Fruit fly (Drosophila melanogaster): ENCODE data around the gene Msp300.

Gene Msp300

dm6 chr2L:5088649-5089270, 11.9 kb upstream of the Msp300 start (continued):
- TF ChIP-seq CG17359 (tag; optimal IDR thresholded peaks at IDR 0.05), result no peak
- TF ChIP-seq Myb (GFP tag; optimal IDR thresholded peaks at IDR 0.05), result no peak
- 0 out of 4 replicates have a peak, but pooled peaks have one; percentile 41 for TF ChIP-seq Dll (GFP tag; IDR thresholded peaks at IDR 0.05; ENCODE audit: partially characterized antibody)
- no peak for TF ChIP-seq tgo (GFP tag; IDR thresholded peaks at IDR 0.05)
- no peak for TF ChIP-seq crc (GFP tag; optimal IDR thresholded peaks at IDR 0.05)
- no peak for TF ChIP-seq Lhr (GFP tag; optimal IDR thresholded peaks at IDR 0.05)
- peak; percentile 62; the same call in 1 of the 3 replicates for TF ChIP-seq hb (GFP tag; IDR thresholded peaks at IDR 0.05; ENCODE audit: partially characterized antibody)
- TF ChIP-seq CG6765 (GFP tag; optimal IDR thresholded peaks at IDR 0.05), result no peak
- TF ChIP-seq maf-S (GFP tag; optimal IDR thresholded peaks at IDR 0.05), result no peak
- TF ChIP-seq CrebB (tag; optimal IDR thresholded peaks at IDR 0.05), result no peak
- TF ChIP-seq CG1529 (GFP tag; optimal IDR thresholded peaks at IDR 0.05), result no peak
- no peak for TF ChIP-seq CG6813 (GFP tag; optimal IDR thresholded peaks at IDR 0.05)
- no peak for TF ChIP-seq CG1647 (GFP tag; optimal IDR thresholded peaks at IDR 0.05)
- 0 out of 4 replicates have a peak, but pooled peaks have one; percentile 37 for TF ChIP-seq chinmo (GFP tag; IDR thresholded peaks at IDR 0.05; ENCODE audit: partially characterized antibody)
- no peak for TF ChIP-seq nmo (GFP tag; optimal IDR thresholded peaks at IDR 0.05)
- TF ChIP-seq CG10274 (GFP tag; optimal IDR thresholded peaks at IDR 0.05), result no peak
- no peak for TF ChIP-seq CoRest (tag; optimal IDR thresholded peaks at IDR 0.05)
- no peak for TF ChIP-seq CG6254 (GFP tag; optimal IDR thresholded peaks at IDR 0.05)
- no peak for TF ChIP-seq fd96Cb (tag; optimal IDR thresholded peaks at IDR 0.05)
- no peak for TF ChIP-seq tll (GFP tag; optimal IDR thresholded peaks at IDR 0.05)
- peak; percentile 74 for TF ChIP-seq nerfin-2 (GFP tag; IDR thresholded peaks at IDR 0.05; ENCODE audit: partially characterized antibody)
- TF ChIP-seq vnd (GFP tag; IDR thresholded peaks at IDR 0.05; ENCODE audit: partially characterized antibody), result peak; percentile 54
- TF ChIP-seq PHDP (tag; optimal IDR thresholded peaks at IDR 0.05), result no peak
- TF ChIP-seq sr (GFP tag; IDR thresholded peaks at IDR 0.05), result no peak
- TF ChIP-seq CG4360 (GFP tag; IDR thresholded peaks at IDR 0.05), result no peak
- no peak for TF ChIP-seq org-1 (GFP tag; optimal IDR thresholded peaks at IDR 0.05)
- TF ChIP-seq CG32767 (GFP tag; IDR thresholded peaks at IDR 0.05), result no peak
- no peak for TF ChIP-seq CG8944 (GFP tag; optimal IDR thresholded peaks at IDR 0.05)
- TF ChIP-seq bcd (GFP tag; optimal IDR thresholded peaks at IDR 0.05), result no peak
- no peak for TF ChIP-seq CG30020 (tag; optimal IDR thresholded peaks at IDR 0.05)
- TF ChIP-seq CG1603 (tag; optimal IDR thresholded peaks at IDR 0.05), result no peak
- TF ChIP-seq Spps (tag; optimal IDR thresholded peaks at IDR 0.05), result no peak
- TF ChIP-seq zen2 (GFP tag; IDR thresholded peaks at IDR 0.05; ENCODE audit: partially characterized antibody), result no peak
- no peak for TF ChIP-seq Gsc (GFP tag; IDR thresholded peaks at IDR 0.05)
- TF ChIP-seq CG2875 (GFP tag; optimal IDR thresholded peaks at IDR 0.05), result no peak
- TF ChIP-seq Ravus (GFP tag; IDR thresholded peaks at IDR 0.05), result no peak
- TF ChIP-seq MESR4 (GFP tag; optimal IDR thresholded peaks at IDR 0.05), result no peak
- no peak for TF ChIP-seq CG7786 (GFP tag; optimal IDR thresholded peaks at IDR 0.05)
- no peak for TF ChIP-seq cwo (GFP tag; optimal IDR thresholded peaks at IDR 0.05)
- TF ChIP-seq wek (GFP tag; optimal IDR thresholded peaks at IDR 0.05), result no peak
- TF ChIP-seq psq (GFP tag; optimal IDR thresholded peaks at IDR 0.05), result no peak
- TF ChIP-seq unpg (GFP tag; optimal IDR thresholded peaks at IDR 0.05), result no peak
- TF ChIP-seq CG9609 (GFP tag; optimal IDR thresholded peaks at IDR 0.05), result no peak
- peak; percentile 21; the same call in 1 of the 2 replicates for TF ChIP-seq CG13287 (GFP tag; IDR thresholded peaks at IDR 0.05; ENCODE audit: partially characterized antibody)
- peak; percentile 53 for TF ChIP-seq Bgb (GFP tag; IDR thresholded peaks at IDR 0.05; ENCODE audit: partially characterized antibody)
- no peak for TF ChIP-seq CG11504 (tag; optimal IDR thresholded peaks at IDR 0.05)
- peak; percentile 76 for TF ChIP-seq CG6791 (GFP tag; IDR thresholded peaks at IDR 0.05; ENCODE audit: partially characterized antibody)
- TF ChIP-seq ase (GFP tag; IDR thresholded peaks at IDR 0.05), result no peak

Measured in whole organism, embryonic.